Fruit fly (Drosophila melanogaster): Measurements from ENCODE around the gene CG16743.

Gene CG16743

DNA sequence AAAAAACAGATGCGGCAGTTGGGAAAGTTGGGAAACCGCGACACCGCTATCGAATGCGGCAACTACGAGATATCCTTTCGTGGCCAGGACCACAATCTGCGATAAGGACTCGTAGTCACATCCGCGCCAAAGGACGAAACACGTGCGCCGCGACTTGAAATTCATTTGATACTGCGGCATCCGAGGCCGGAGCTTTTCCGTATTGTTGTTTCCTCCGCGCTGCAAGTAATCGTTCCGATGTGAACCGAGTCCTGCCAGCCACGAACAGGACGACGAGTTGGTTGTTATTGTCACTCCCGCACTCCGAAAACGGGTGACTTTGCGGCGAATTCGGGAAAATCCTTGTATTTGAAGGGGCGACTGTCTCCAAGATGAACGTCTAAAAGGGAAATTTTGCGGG lies 8.1 kb upstream of the CG16743 start, which contains the start of gene dpr2:
Gene dpr2 (minus strand): TSS at position 175 of the 400 bp plus-strand sequence.
- TF ChIP-seq Opbp (GFP tag; IDR thresholded peaks at IDR 0.05; ENCODE audit: partially characterized antibody) (no peak), yki (optimal IDR thresholded peaks at IDR 0.05) (no peak), Deaf1 (tag; optimal IDR thresholded peaks at IDR 0.05) (peak; percentile 94), z (GFP tag; IDR thresholded peaks at IDR 0.05) (0 out of 3 replicates have a peak, but pooled peaks have one; percentile 23), CG4854 (GFP tag; optimal IDR thresholded peaks at IDR 0.05) (no peak)

DNA sequence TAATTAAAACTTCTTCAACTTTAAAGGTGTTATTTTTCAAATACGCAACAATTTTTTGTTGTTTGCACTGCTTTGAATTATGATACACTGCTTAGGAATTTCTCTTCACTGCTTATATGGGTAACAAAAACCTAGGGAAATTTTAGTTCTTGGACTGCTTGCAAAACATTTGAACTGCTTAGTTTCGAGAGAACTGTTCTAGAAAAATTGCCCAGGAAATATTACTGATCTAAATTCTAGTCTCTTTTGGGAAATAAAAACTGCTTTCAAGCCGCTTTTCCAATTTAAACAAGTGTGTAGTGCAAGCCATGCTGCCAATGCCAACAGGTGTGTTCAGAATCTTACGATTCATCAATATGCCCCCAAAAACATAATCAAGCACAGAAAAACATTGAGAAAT lies 7.6 kb upstream of the CG16743 start:
- peak; percentile 14 for TF ChIP-seq Bdp1 (GFP tag; optimal IDR thresholded peaks at IDR 0.05)
- 0 out of 3 replicates have a peak, but pooled peaks have one; percentile 38 for TF ChIP-seq Opbp (GFP tag; IDR thresholded peaks at IDR 0.05; ENCODE audit: partially characterized antibody)
- no peak for TF ChIP-seq CG7357 (GFP tag; IDR thresholded peaks at IDR 0.05)
- peak; percentile 74 for TF ChIP-seq CG11504 (tag; optimal IDR thresholded peaks at IDR 0.05)
- peak; percentile 74 for TF ChIP-seq kah (GFP tag; optimal IDR thresholded peaks at IDR 0.05)
- TF ChIP-seq inv (GFP tag; IDR thresholded peaks at IDR 0.05; ENCODE audit: partially characterized antibody) = no peak; the same call in 1 of the 2 replicates
- peak; percentile 49 for TF ChIP-seq pita (GFP tag; optimal IDR thresholded peaks at IDR 0.05)
- peak; percentile 29 for TF ChIP-seq gsb-n (tag; optimal IDR thresholded peaks at IDR 0.05)
- TF ChIP-seq CG1602 (GFP tag; optimal IDR thresholded peaks at IDR 0.05) = no peak
- no peak for TF ChIP-seq CG10979 (tag; optimal IDR thresholded peaks at IDR 0.05)
- peak; percentile 16 for TF ChIP-seq Fer3 (tag; optimal IDR thresholded peaks at IDR 0.05)
- peak; percentile 31 for TF ChIP-seq Dp (GFP tag; optimal IDR thresholded peaks at IDR 0.05)
- peak; percentile 2 for TF ChIP-seq CG12769 (tag; optimal IDR thresholded peaks at IDR 0.05)
- TF ChIP-seq CoRest (tag; optimal IDR thresholded peaks at IDR 0.05) = peak; percentile 61
- peak; percentile 75 for TF ChIP-seq CTCF (GFP tag; optimal IDR thresholded peaks at IDR 0.05)
- peak; percentile 23 for TF ChIP-seq caup (GFP tag; optimal IDR thresholded peaks at IDR 0.05; ENCODE audit: severe bottlenecking)
- peak; percentile 31 for TF ChIP-seq kay (GFP tag; optimal IDR thresholded peaks at IDR 0.05)
- TF ChIP-seq ash1 (GFP tag; optimal IDR thresholded peaks at IDR 0.05) = no peak
- peak; percentile 100 for TF ChIP-seq CG31365 (tag; optimal IDR thresholded peaks at IDR 0.05)
- TF ChIP-seq CG15696 (tag; optimal IDR thresholded peaks at IDR 0.05) = peak; percentile 14
- peak; percentile 71 for TF ChIP-seq trem (tag; optimal IDR thresholded peaks at IDR 0.05)
- peak; percentile 57; the same call in 1 of the 3 replicates for TF ChIP-seq Aef1 (GFP tag; IDR thresholded peaks at IDR 0.05)
- peak; percentile 46 for TF ChIP-seq CG10267 (tag; optimal IDR thresholded peaks at IDR 0.05)
- peak; percentile 42 for TF ChIP-seq CG12659 (GFP tag; optimal IDR thresholded peaks at IDR 0.05)
- TF ChIP-seq nerfin-1 (tag; optimal IDR thresholded peaks at IDR 0.05) = peak; percentile 32
- TF ChIP-seq CG1603 (tag; optimal IDR thresholded peaks at IDR 0.05) = peak; percentile 52
- TF ChIP-seq CG12391 (tag; optimal IDR thresholded peaks at IDR 0.05) = peak; percentile 30
- no peak for TF ChIP-seq CG6683 (GFP tag; optimal IDR thresholded peaks at IDR 0.05)
- TF ChIP-seq pfk (GFP tag; optimal IDR thresholded peaks at IDR 0.05) = peak; percentile 40
- TF ChIP-seq sug (tag; optimal IDR thresholded peaks at IDR 0.05) = peak; percentile 9
- TF ChIP-seq CG33557 (GFP tag; optimal IDR thresholded peaks at IDR 0.05) = peak; percentile 56
- TF ChIP-seq CG15269 (tag; optimal IDR thresholded peaks at IDR 0.05) = no peak
- peak; percentile 24 for TF ChIP-seq dmrt11E (tag; optimal IDR thresholded peaks at IDR 0.05)
- TF ChIP-seq CG10543 (GFP tag; optimal IDR thresholded peaks at IDR 0.05) = peak; percentile 1
- TF ChIP-seq CG17912 (GFP tag; optimal IDR thresholded peaks at IDR 0.05) = peak; percentile 31
- no peak for TF ChIP-seq toy (GFP tag; IDR thresholded peaks at IDR 0.05)
- peak; percentile 42; the same call in 1 of the 3 replicates for TF ChIP-seq ci (GFP tag; IDR thresholded peaks at IDR 0.05)
- no peak for TF ChIP-seq tap (tag; optimal IDR thresholded peaks at IDR 0.05)
- peak; percentile 36; the same call in 1 of the 2 replicates for TF ChIP-seq MBD-R2 (GFP tag; IDR thresholded peaks at IDR 0.05)
- TF ChIP-seq Hmr (GFP tag; optimal IDR thresholded peaks at IDR 0.05) = peak; percentile 16
- peak; percentile 42 for TF ChIP-seq CG9817 (tag; optimal IDR thresholded peaks at IDR 0.05)
- no peak for TF ChIP-seq CG18262 (tag; optimal IDR thresholded peaks at IDR 0.05)
- peak; percentile 68 for TF ChIP-seq CG8290 (GFP tag; optimal IDR thresholded peaks at IDR 0.05)
- TF ChIP-seq CG8290 (tag; optimal IDR thresholded peaks at IDR 0.05) = peak; percentile 64 to 83
